Fruit fly (Drosophila melanogaster) whole organism, pupa: ENCODE data around the gene Gbp3.

Experiments
- CG14655 ChIP-seq: fragments of 200-800 bp; sonication (Bioruptor generic); optimal IDR thresholded peaks from 3 replicates; lab custom pipeline; 2017; ENCODE audit warnings: mild to moderate bottlenecking, missing biosample characterization, missing genetic modification reagents, missing genetic modification characterization
- CG4496 ChIP-seq: fragments of 200-800 bp; sonication (Bioruptor generic); IDR thresholded peaks from 3 replicates; pipeline ENCODE4 v1.3.6; 2022; ENCODE audit warnings: missing biosample characterization, missing genetic modification characterization
- D1 ChIP-seq: fragments of 200-800 bp; sonication (Bioruptor generic); optimal IDR thresholded peaks from 2 replicates; lab custom pipeline; 2018; ENCODE audit warnings: missing biosample characterization, mild to moderate bottlenecking, missing genetic modification characterization, moderate library complexity
- Pif1A ChIP-seq: fragments of 200-800 bp; sonication (Bioruptor generic); optimal IDR thresholded peaks from 3 replicates; lab custom pipeline; 2016; ENCODE audit warnings: missing biosample characterization, missing genetic modification characterization
- Pif1B ChIP-seq: fragments of 200-800 bp; sonication (Bioruptor generic); optimal IDR thresholded peaks from 3 replicates; lab custom pipeline; 2016; ENCODE audit warnings: missing biosample characterization, missing genetic modification characterization
- gl ChIP-seq: fragments of 200-800 bp; sonication (Bioruptor generic); optimal IDR thresholded peaks from 2 replicates; lab custom pipeline; 2018; ENCODE audit warnings: missing biosample characterization, mild to moderate bottlenecking, missing genetic modification characterization
- rn ChIP-seq: fragments of 200-800 bp; sonication (Bioruptor generic); IDR thresholded peaks from 2 replicates; pipeline ENCODE4 v1.3.6; 2022; ENCODE audit warnings: missing biosample characterization, missing genetic modification characterization

dm6 chr3R:22976997-22977396 is at the start of gene Gbp3:
- TF ChIP-seq gl (tag; lab: Kevin White, UChicago), result no peak
- TF ChIP-seq rn (GFP tag; lab: Robert Waterston, UW), result no peak
- TF ChIP-seq CG4496, result no peak
- no peak for TF ChIP-seq Pif1B (GFP tag; lab: Kevin White, UChicago)
- no peak for TF ChIP-seq Pif1A
- no peak for TF ChIP-seq D1 (tag; lab: Kevin White, UChicago)
- no peak for TF ChIP-seq CG14655 (GFP tag; lab: Kevin White, UChicago)
